Fruit fly (Drosophila melanogaster) whole organism, embryonic: ENCODE measurements around the gene Mo25.

Source experiments
- Ada2b ChIP-seq: fragments of 200-800 bp; sonication (Bioruptor generic); IDR thresholded peaks from 2 replicates; pipeline ENCODE4 v1.3.6; 2022; ENCODE audit warnings: missing biosample characterization, missing genetic modification characterization
- Aef1 ChIP-seq: fragments of 200-800 bp; sonication (Bioruptor generic); IDR thresholded peaks from 3 replicates; pipeline ENCODE4 v1.3.6; 2022; ENCODE audit warnings: missing biosample characterization, missing genetic modification characterization
- B-H1 ChIP-seq: fragments of 200-800 bp; sonication (Bioruptor generic); IDR thresholded peaks from 3 replicates; pipeline ENCODE4 v1.3.6; 2022; ENCODE audit warnings: missing biosample characterization, missing genetic modification characterization
- CG10431 ChIP-seq: fragments of 200-800 bp; sonication (Bioruptor generic); optimal IDR thresholded peaks from 3 replicates; lab custom pipeline; 2018; ENCODE audit warnings: missing biosample characterization, mild to moderate bottlenecking, missing genetic modification characterization
- CG10654 ChIP-seq: fragments of 200-800 bp; sonication (Bioruptor generic); optimal IDR thresholded peaks from 2 replicates; lab custom pipeline; 2016; ENCODE audit warnings: missing biosample characterization, missing genetic modification characterization
- CG10979 ChIP-seq: fragments of 200-800 bp; sonication (Bioruptor generic); optimal IDR thresholded peaks from 2 replicates; lab custom pipeline; 2018; ENCODE audit warnings: missing biosample characterization, mild to moderate bottlenecking, missing genetic modification characterization, moderate library complexity
- CG11456 ChIP-seq: fragments of 200-800 bp; sonication (Bioruptor generic); IDR thresholded peaks from 3 replicates; pipeline ENCODE4 v1.3.6; 2022; ENCODE audit warnings: missing biosample characterization, missing genetic modification characterization
- CG12155 ChIP-seq: fragments of 200-800 bp; sonication (Bioruptor generic); optimal IDR thresholded peaks from 3 replicates; lab custom pipeline; 2016; ENCODE audit warnings: missing biosample characterization, missing genetic modification characterization
- CG12744 ChIP-seq: fragments of 200-800 bp; sonication (Bioruptor generic); optimal IDR thresholded peaks from 2 replicates; lab custom pipeline; 2016; ENCODE audit warnings: missing biosample characterization, missing genetic modification characterization
- CG17328 ChIP-seq: fragments of 200-800 bp; sonication (Bioruptor generic); IDR thresholded peaks from 2 replicates; pipeline ENCODE4 v1.3.6; 2022; ENCODE audit warnings: missing biosample characterization, missing genetic modification characterization
- CG18011 ChIP-seq: fragments of 200-800 bp; sonication (Bioruptor generic); optimal IDR thresholded peaks from 2 replicates; lab custom pipeline; 2017; ENCODE audit warnings: missing biosample characterization, missing genetic modification characterization, mild to moderate bottlenecking, moderate library complexity, missing genotype
- CG18262 ChIP-seq: fragments of 200-800 bp; optimal IDR thresholded peaks from 3 replicates; lab custom pipeline; 2019; ENCODE audit warnings: missing biosample characterization, mild to moderate bottlenecking, missing genetic modification characterization, moderate library complexity
- CG1832 ChIP-seq: fragments of 200-800 bp; sonication (Bioruptor generic); optimal IDR thresholded peaks from 2 replicates; lab custom pipeline; 2017; ENCODE audit warnings: missing biosample characterization, mild to moderate bottlenecking, missing genetic modification characterization, inconsistent platforms
- CG18619 ChIP-seq: fragments of 200-800 bp; sonication (Bioruptor generic); optimal IDR thresholded peaks from 3 replicates; lab custom pipeline; 2017; ENCODE audit warnings: missing biosample characterization, mild to moderate bottlenecking, missing genetic modification characterization
- CG30020 ChIP-seq: fragments of 200-800 bp; optimal IDR thresholded peaks from 2 replicates; lab custom pipeline; 2019; ENCODE audit warnings: missing biosample characterization, mild to moderate bottlenecking, missing genetic modification characterization, moderate library complexity
- CG31365 ChIP-seq: fragments of 200-800 bp; sonication (Bioruptor generic); optimal IDR thresholded peaks from 2 replicates; lab custom pipeline; 2018; ENCODE audit warnings: missing biosample characterization, mild to moderate bottlenecking, missing genetic modification characterization
- CG34376 ChIP-seq: fragments of 200-800 bp; sonication (Bioruptor generic); optimal IDR thresholded peaks from 2 replicates; lab custom pipeline; 2018; ENCODE audit warnings: missing biosample characterization, mild to moderate bottlenecking, missing genetic modification characterization
- CG3995 ChIP-seq: fragments of 200-800 bp; sonication (Bioruptor generic); optimal IDR thresholded peaks from 3 replicates; lab custom pipeline; 2016; ENCODE audit warnings: missing biosample characterization, missing genetic modification characterization
- CG4820 ChIP-seq: fragments of 200-800 bp; sonication (Bioruptor generic); optimal IDR thresholded peaks from 3 replicates; lab custom pipeline; 2016; ENCODE audit warnings: missing biosample characterization, missing genetic modification characterization
- CG7556 ChIP-seq: fragments of 200-800 bp; sonication (Bioruptor generic); optimal IDR thresholded peaks from 2 replicates; lab custom pipeline; 2017; ENCODE audit warnings: missing biosample characterization, mild to moderate bottlenecking, missing genetic modification characterization
- CG7786 ChIP-seq: fragments of 200-800 bp; sonication (Bioruptor generic); optimal IDR thresholded peaks from 2 replicates; lab custom pipeline; 2016; ENCODE audit warnings: missing biosample characterization, missing genetic modification characterization
- CG7963 ChIP-seq: fragments of 200-800 bp; sonication (Bioruptor generic); IDR thresholded peaks from 3 replicates; pipeline ENCODE4 v1.3.6; 2022; ENCODE audit warnings: missing biosample characterization, missing genetic modification characterization; ENCODE audit not compliant: partially characterized antibody
- CG7987 ChIP-seq: fragments of 200-800 bp; sonication (Bioruptor generic); optimal IDR thresholded peaks from 2 replicates; lab custom pipeline; 2018; ENCODE audit warnings: missing biosample characterization, mild to moderate bottlenecking, missing genetic modification characterization, moderate library complexity
- CG9609 ChIP-seq: fragments of 200-800 bp; sonication (Bioruptor generic); optimal IDR thresholded peaks from 3 replicates; lab custom pipeline; 2016; ENCODE audit warnings: missing biosample characterization, missing genetic modification characterization
- Fer1 ChIP-seq: fragments of 200-800 bp; sonication (Bioruptor generic); optimal IDR thresholded peaks from 2 replicates; lab custom pipeline; 2017; ENCODE audit warnings: missing biosample characterization, mild to moderate bottlenecking, missing genetic modification characterization
- GATAe ChIP-seq: fragments of 200-800 bp; sonication (Bioruptor generic); conservative IDR thresholded peaks from 2 replicates; pipeline ENCODE4 v1.3.6; 2022; ENCODE audit warnings: missing biosample characterization, missing genetic modification characterization
- HmgZ ChIP-seq: fragments of 200-800 bp; sonication (Bioruptor generic); optimal IDR thresholded peaks from 2 replicates; lab custom pipeline; 2018; ENCODE audit warnings: missing biosample characterization, mild to moderate bottlenecking, missing genetic modification characterization
- MTF-1 ChIP-seq: fragments of 200-800 bp; sonication (Bioruptor generic); optimal IDR thresholded peaks from 2 replicates; lab custom pipeline; 2018; ENCODE audit warnings: missing biosample characterization, mild to moderate bottlenecking, missing genetic modification characterization, borderline replicate concordance
- Neu2 ChIP-seq: fragments of 200-800 bp; sonication (Bioruptor generic); optimal IDR thresholded peaks from 3 replicates; lab custom pipeline; 2016; ENCODE audit warnings: missing biosample characterization, missing genetic modification characterization, borderline replicate concordance
- Trl ChIP-seq, 3 experiments: fragments of >200 bp in 2 of 3; fragments of 200-800 bp in 1 of 3; sonication (Bioruptor generic) in 1 of 3; optimal IDR thresholded peaks; 2 replicates in 1 of 3; 3 replicates in 2 of 3; lab custom pipeline; 2016 to 2017; ENCODE audit warnings: missing biosample characterization in 1 of 3, missing genetic modification characterization in 1 of 3
- Vsx1 ChIP-seq: fragments of 200-800 bp; sonication (Bioruptor generic); optimal IDR thresholded peaks from 2 replicates; lab custom pipeline; 2017; ENCODE audit warnings: missing biosample characterization, mild to moderate bottlenecking, missing genetic modification characterization, missing genetic modification reagents
- cg ChIP-seq: fragments of 200-800 bp; sonication (Bioruptor generic); optimal IDR thresholded peaks from 3 replicates; lab custom pipeline; 2019; ENCODE audit warnings: missing biosample characterization, mild to moderate bottlenecking, missing genetic modification characterization, moderate library complexity
- cwo ChIP-seq: fragments of 200-800 bp; sonication (Bioruptor generic); optimal IDR thresholded peaks from 3 replicates; lab custom pipeline; 2017; ENCODE audit warnings: missing biosample characterization, missing genetic modification characterization, mild to moderate bottlenecking, moderate library complexity, missing genetic modification reagents
- dan ChIP-seq: fragments of 200-800 bp; sonication (Bioruptor generic); IDR thresholded peaks from 2 replicates; pipeline ENCODE4 v1.3.6; 2022; ENCODE audit warnings: missing biosample characterization, missing genetic modification characterization
- eyg ChIP-seq: fragments of 200-800 bp; sonication (Bioruptor generic); optimal IDR thresholded peaks from 3 replicates; lab custom pipeline; 2016; ENCODE audit warnings: missing biosample characterization, missing genetic modification characterization
- ftz-f1 ChIP-seq: fragments of 200-800 bp; sonication (Bioruptor generic); optimal IDR thresholded peaks from 2 replicates; lab custom pipeline; 2016; ENCODE audit warnings: missing biosample characterization, missing genetic modification characterization
- fu2 ChIP-seq: fragments of 200-800 bp; sonication (Bioruptor generic); optimal IDR thresholded peaks from 2 replicates; lab custom pipeline; 2016; ENCODE audit warnings: missing biosample characterization, missing genetic modification characterization
- gfzf ChIP-seq: fragments of 200-800 bp; sonication (Bioruptor generic); optimal IDR thresholded peaks from 2 replicates; lab custom pipeline; 2016; ENCODE audit warnings: missing biosample characterization, mild to moderate bottlenecking, missing genetic modification characterization, moderate library complexity
- ham ChIP-seq: fragments of 200-800 bp; sonication (Bioruptor generic); IDR thresholded peaks from 2 replicates; pipeline ENCODE4 v1.3.6; 2022; ENCODE audit warnings: missing biosample characterization, missing genetic modification characterization
- insv ChIP-seq, 2 experiments: fragments of 200-800 bp; sonication (Bioruptor generic); optimal IDR thresholded peaks; 3 replicates each; lab custom pipeline; 2016 to 2018; ENCODE audit warnings: missing biosample characterization in 2 of 2, missing genetic modification characterization in 2 of 2
- kay ChIP-seq: fragments of 200-800 bp; sonication (Bioruptor generic); optimal IDR thresholded peaks from 2 replicates; lab custom pipeline; 2016; ENCODE audit warnings: missing biosample characterization, missing genetic modification characterization
- lov ChIP-seq, 2 experiments: fragments of 200-800 bp in 1 of 2; fragments of >200 bp in 1 of 2; sonication (Bioruptor generic) in 1 of 2; IDR thresholded peaks in 1 of 2; optimal IDR thresholded peaks in 1 of 2; 2 replicates in 1 of 2; 3 replicates in 1 of 2; pipeline versions ENCODE4 v1.3.6 to Lab custom; 2017 to 2022; ENCODE audit warnings: missing biosample characterization in 1 of 2, missing genetic modification characterization in 1 of 2
- org-1 ChIP-seq: fragments of 200-800 bp; sonication (Bioruptor generic); optimal IDR thresholded peaks from 2 replicates; lab custom pipeline; 2017; ENCODE audit warnings: missing biosample characterization, missing genetic modification characterization
- shn ChIP-seq: fragments of 200-800 bp; sonication (Bioruptor generic); optimal IDR thresholded peaks from 3 replicates; lab custom pipeline; 2016; ENCODE audit warnings: missing biosample characterization, missing genetic modification characterization
- sima ChIP-seq: fragments of 200-800 bp; sonication (Bioruptor generic); optimal IDR thresholded peaks from 2 replicates; lab custom pipeline; 2016; ENCODE audit warnings: missing biosample characterization, missing genetic modification characterization
- slou ChIP-seq: fragments of 200-800 bp; sonication (Bioruptor generic); optimal IDR thresholded peaks from 3 replicates; lab custom pipeline; 2016; ENCODE audit warnings: missing biosample characterization, missing genetic modification characterization
- trh ChIP-seq: fragments of 200-800 bp; sonication (Bioruptor generic); optimal IDR thresholded peaks from 2 replicates; lab custom pipeline; 2016; ENCODE audit warnings: missing biosample characterization, missing genetic modification characterization
- unpg ChIP-seq: fragments of 200-800 bp; sonication (Bioruptor generic); optimal IDR thresholded peaks from 3 replicates; lab custom pipeline; 2018; ENCODE audit warnings: missing biosample characterization, mild to moderate bottlenecking, missing genetic modification characterization, moderate library complexity
- vvl ChIP-seq: fragments of 200-800 bp; sonication (Bioruptor generic); IDR thresholded peaks from 2 replicates; pipeline ENCODE4 v1.3.6; 2022; ENCODE audit warnings: missing biosample characterization, missing genetic modification characterization
- zfh1 ChIP-seq: fragments of 200-800 bp; sonication (Bioruptor generic); IDR thresholded peaks from 3 replicates; pipeline ENCODE4 v1.3.6; 2022; ENCODE audit warnings: missing biosample characterization, missing genetic modification characterization

Mo25 gene

dm6 chr3L:16582678-16583315, 32.5 kb downstream of the Mo25 start, which contains the start of gene Rpn12 (continued):
- TF ChIP-seq slou (GFP tag; lab: Kevin White, UChicago): no peak
- no peak for TF ChIP-seq zfh1
- TF ChIP-seq vvl: peak; percentile 68
- TF ChIP-seq sima: no peak
- peak; percentile 20 for TF ChIP-seq unpg (GFP tag; lab: Kevin White, UChicago)
- peak; percentile 74; the same call in 2 of the 3 replicates for TF ChIP-seq CG7963
- no peak for TF ChIP-seq CG4820 (GFP tag; lab: Kevin White, UChicago)
- TF ChIP-seq CG34376 (GFP tag; lab: Kevin White, UChicago): no peak
- no peak for TF ChIP-seq Aef1 (GFP tag; lab: Robert Waterston, UW)
- no peak for TF ChIP-seq Ada2b
- peak; percentile 43 for TF ChIP-seq CG18262 (tag; lab: Kevin White, UChicago)
- TF ChIP-seq Vsx1 (GFP tag; lab: Kevin White, UChicago): no peak
- peak; percentile 3 for TF ChIP-seq CG7556
- TF ChIP-seq CG1832 (GFP tag; lab: Kevin White, UChicago): no peak
- TF ChIP-seq Trl (optimal IDR thresholded peaks at IDR 0.05; lab: Kevin White, UChicago): no peak
- no peak for TF ChIP-seq Trl (GFP tag; optimal IDR thresholded peaks at IDR 0.05; lab: Kevin White, UChicago)
- TF ChIP-seq B-H1: no peak
- no peak for TF ChIP-seq CG18011 (GFP tag; lab: Kevin White, UChicago)
- TF ChIP-seq org-1 (GFP tag; lab: Kevin White, UChicago): no peak
- peak; percentile 22 for TF ChIP-seq CG12155
- TF ChIP-seq HmgZ: peak; percentile 16
- peak; percentile 37 for TF ChIP-seq CG30020 (tag; lab: Kevin White, UChicago)
- no peak for TF ChIP-seq trh (GFP tag; lab: Kevin White, UChicago)
- no peak for TF ChIP-seq Neu2 (GFP tag; lab: Kevin White, UChicago)
- no peak; the same call in 2 of the 3 replicates for TF ChIP-seq CG11456
- no peak for TF ChIP-seq ham (GFP tag; lab: Robert Waterston, UW)
- no peak for TF ChIP-seq GATAe (GFP tag; lab: Robert Waterston, UW)
- TF ChIP-seq dan (GFP tag; lab: Robert Waterston, UW): no peak
- TF ChIP-seq gfzf (GFP tag; lab: Kevin White, UChicago): peak; percentile 8
- TF ChIP-seq kay (GFP tag; lab: Kevin White, UChicago): no peak
- no peak for TF ChIP-seq CG9609 (GFP tag; lab: Kevin White, UChicago)
- no peak for TF ChIP-seq insv (GFP tag; optimal IDR thresholded peaks at IDR 0.05; lab: Kevin White, UChicago)
- peak; percentile 56 for TF ChIP-seq Fer1 (GFP tag; lab: Kevin White, UChicago)
- no peak for TF ChIP-seq eyg (GFP tag; lab: Kevin White, UChicago)
- TF ChIP-seq MTF-1 (GFP tag; lab: Kevin White, UChicago): no peak
- no peak for TF ChIP-seq CG18619 (GFP tag; lab: Kevin White, UChicago)
- TF ChIP-seq fu2 (GFP tag; lab: Kevin White, UChicago): peak; percentile 24
- TF ChIP-seq CG10979 (tag; lab: Kevin White, UChicago): peak; percentile 11
- no peak for TF ChIP-seq ftz-f1
- no peak for TF ChIP-seq CG10431 (GFP tag; lab: Kevin White, UChicago)
- TF ChIP-seq cwo (GFP tag; lab: Kevin White, UChicago): no peak
- no peak for TF ChIP-seq CG31365 (tag; lab: Kevin White, UChicago)
- TF ChIP-seq CG17328 (GFP tag; lab: Robert Waterston, UW): no peak
- no peak for TF ChIP-seq CG7987
- no peak for TF ChIP-seq CG7786 (GFP tag; lab: Kevin White, UChicago)
- no peak for TF ChIP-seq CG12744 (GFP tag; lab: Kevin White, UChicago)
- TF ChIP-seq lov (optimal IDR thresholded peaks at IDR 0.05; lab: Kevin White, UChicago): no peak
- no peak for TF ChIP-seq lov (GFP tag; IDR thresholded peaks at IDR 0.05; lab: Robert Waterston, UW)
- peak; percentile 70 for TF ChIP-seq CG3995 (GFP tag; lab: Kevin White, UChicago)
- TF ChIP-seq shn (GFP tag; lab: Kevin White, UChicago): no peak
- no peak for TF ChIP-seq cg
- TF ChIP-seq CG10654 (GFP tag; lab: Kevin White, UChicago): no peak
